Worm (Caenorhabditis elegans) whole organism, late embryonic: ENCODE measurements around the gene C15C8.5.

Experiments used
- ama-1 ChIP-seq: fragments of 150-350 bp; optimal IDR thresholded peaks from 2 replicates; lab custom pipeline; 2014
- ceh-22 ChIP-seq: sonication (generic microtip); optimal IDR thresholded peaks from 2 replicates; lab custom pipeline; 2017; ENCODE audit warnings: missing biosample characterization, missing genetic modification characterization
- pha-4 ChIP-seq: fragments of 150-350 bp; optimal IDR thresholded peaks from 2 replicates; lab custom pipeline; 2018; ENCODE audit warnings: missing biosample characterization, missing genetic modification reagents, missing genetic modification characterization
- pqm-1 ChIP-seq: sonication (generic microtip); optimal IDR thresholded peaks from 2 replicates; lab custom pipeline; 2016; ENCODE audit warnings: missing genetic modification characterization, missing compliant biosample characterization
- ref-2 ChIP-seq: sonication (generic microtip); optimal IDR thresholded peaks from 2 replicates; lab custom pipeline; 2016; ENCODE audit warnings: missing genetic modification characterization, missing compliant biosample characterization
- ttx-3 ChIP-seq: sonication (generic microtip); optimal IDR thresholded peaks from 2 replicates; lab custom pipeline; 2016; ENCODE audit warnings: missing genetic modification reagents, missing genetic modification characterization, missing compliant biosample characterization
- unc-55 ChIP-seq: sonication (generic microtip); optimal IDR thresholded peaks from 2 replicates; lab custom pipeline; 2017; ENCODE audit warnings: missing biosample characterization, missing genetic modification reagents, missing genetic modification characterization

DNA sequence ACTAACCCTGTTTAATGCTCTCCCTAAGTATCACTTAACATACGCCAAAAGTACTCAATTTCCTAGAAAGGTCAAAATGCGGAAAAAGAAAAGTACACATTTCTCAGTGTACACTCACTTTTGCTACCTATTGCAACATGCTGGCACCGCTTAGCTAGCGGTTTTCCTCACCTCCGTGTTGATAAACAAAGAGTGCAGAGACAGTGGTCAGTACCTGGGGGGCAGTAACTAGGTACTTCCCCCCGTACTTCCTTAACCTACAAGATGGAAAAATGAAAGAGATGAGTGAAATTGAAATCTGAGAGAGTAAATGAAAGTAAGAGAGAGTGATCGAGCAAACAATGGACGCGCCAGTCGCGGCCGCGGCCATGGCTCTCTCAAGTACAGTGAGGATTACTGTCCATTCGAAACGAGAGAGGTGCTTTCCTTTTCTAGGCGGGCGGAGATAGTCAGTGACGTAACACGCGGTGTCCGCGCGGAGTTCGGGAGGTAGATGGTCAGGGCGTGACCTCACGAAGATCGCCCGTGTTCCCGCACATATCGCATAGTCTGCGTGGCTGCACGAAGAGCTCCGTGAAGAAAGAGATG is 11.5 kb upstream of the C15C8.5 start, which contains the start of gene cky-1:
- TF ChIP-seq ama-1 (lab: Kevin White, UChicago) = no peak
- no peak for TF ChIP-seq ref-2 (tag; lab: Kevin White, UChicago)
- TF ChIP-seq unc-55 (GFP tag; lab: Kevin White, UChicago) = no peak
- no peak for TF ChIP-seq pha-4 (tag; lab: Kevin White, UChicago)
- TF ChIP-seq ttx-3 (tag; lab: Kevin White, UChicago) = no peak
- TF ChIP-seq pqm-1 = no peak
- TF ChIP-seq ceh-22 (tag; lab: Kevin White, UChicago) = no peak
